Worm (Caenorhabditis elegans): ENCODE data around the gene srbc-27.

- no peak for TF ChIP-seq nhr-12 (tag; optimal IDR thresholded peaks at IDR 0.05)
- no peak for TF ChIP-seq xbp-1 (tag; optimal IDR thresholded peaks at IDR 0.05)
- no peak for TF ChIP-seq aly-2 (tag; optimal IDR thresholded peaks at IDR 0.05)
- no peak for TF ChIP-seq ceh-82 (tag; optimal IDR thresholded peaks at IDR 0.05)
- no peak for TF ChIP-seq lin-15B (tag; optimal IDR thresholded peaks at IDR 0.05)
- no peak for TF ChIP-seq ztf-4 (tag; optimal IDR thresholded peaks at IDR 0.05)
- TF ChIP-seq ets-5 (GFP tag; IDR thresholded peaks at IDR 0.05) = no peak
- TF ChIP-seq Y116A8C.19 (tag; optimal IDR thresholded peaks at IDR 0.05; ENCODE audit: borderline replicate concordance) = no peak
- no peak for TF ChIP-seq nhr-77 (tag; optimal IDR thresholded peaks at IDR 0.05)
- TF ChIP-seq skn-1 (tag; optimal IDR thresholded peaks at IDR 0.05) = no peak
- no peak for TF ChIP-seq nhr-237 (tag; optimal IDR thresholded peaks at IDR 0.05)
- TF ChIP-seq fos-1 (tag; optimal IDR thresholded peaks at IDR 0.05) = no peak
Observed at ce11 chrV:17414951-17415350, 16.1 kb upstream of the srbc-27 start, which contains the start of gene T27C5.12.
